Fruit fly (Drosophila melanogaster): ENCODE results near the gene CG10839.

DNA sequence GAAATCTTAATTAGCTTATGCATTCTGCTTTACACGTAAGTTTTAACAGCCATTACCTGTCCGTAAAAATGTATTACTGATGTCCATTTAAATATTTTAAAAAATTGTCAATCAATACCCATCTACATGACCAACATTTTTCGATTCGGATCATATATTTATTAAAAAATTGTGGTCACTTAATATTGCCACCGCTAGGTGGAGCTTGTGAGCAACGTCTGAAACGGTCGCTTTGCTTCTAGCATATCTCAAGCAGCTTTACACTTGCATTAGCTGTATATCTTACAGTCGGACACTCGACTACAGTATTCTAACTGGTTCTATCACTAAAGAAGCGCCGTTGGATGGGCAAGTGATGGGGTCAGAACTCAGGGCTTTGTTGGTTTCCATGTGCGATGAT lies 47.4 kb downstream of the CG10839 start:
- TF ChIP-seq CG4496 (GFP tag; IDR thresholded peaks at IDR 0.05) (no peak), D1 (tag; optimal IDR thresholded peaks at IDR 0.05) (no peak), CG9948 (tag; optimal IDR thresholded peaks at IDR 0.05) (no peak), Pif1B (GFP tag; optimal IDR thresholded peaks at IDR 0.05) (no peak), CG17806 (tag; optimal IDR thresholded peaks at IDR 0.05) (no peak), CG32121 (GFP tag; IDR thresholded peaks at IDR 0.05) (no peak)

Measured in whole organism, pupa.